Fruit fly (Drosophila melanogaster) whole organism, adult: ENCODE results near the gene Ldsdh1.

Source experiments
- CG11617 ChIP-seq: fragments of 200-800 bp; sonication (Bioruptor generic); optimal IDR thresholded peaks from 2 replicates; lab custom pipeline; 2017; ENCODE audit warnings: mild to moderate bottlenecking, missing biosample characterization, missing genetic modification reagents, missing genetic modification characterization
- CG12768 ChIP-seq: fragments of 200-800 bp; sonication (Bioruptor generic); optimal IDR thresholded peaks from 2 replicates; lab custom pipeline; 2017; ENCODE audit warnings: missing biosample characterization, missing genetic modification characterization, mild to moderate bottlenecking, moderate library complexity, missing genetic modification reagents
- CG14711 ChIP-seq: fragments of 200-800 bp; sonication (Bioruptor generic); optimal IDR thresholded peaks from 2 replicates; lab custom pipeline; 2018; ENCODE audit warnings: missing biosample characterization, mild to moderate bottlenecking, missing genetic modification characterization, moderate library complexity
- CG1620 ChIP-seq: fragments of 200-800 bp; sonication (Bioruptor generic); optimal IDR thresholded peaks from 2 replicates; lab custom pipeline; 2016; ENCODE audit warnings: missing biosample characterization, missing genetic modification characterization
- CG33017 ChIP-seq: fragments of 200-800 bp; sonication (Bioruptor generic); optimal IDR thresholded peaks from 2 replicates; lab custom pipeline; 2018; ENCODE audit warnings: missing biosample characterization, mild to moderate bottlenecking, missing genetic modification characterization, moderate library complexity
- CG5204 ChIP-seq: fragments of 200-800 bp; sonication (Bioruptor generic); optimal IDR thresholded peaks from 2 replicates; lab custom pipeline; 2016; ENCODE audit warnings: missing biosample characterization, missing genetic modification characterization
- CG7045 ChIP-seq: fragments of 200-800 bp; sonication (Bioruptor generic); optimal IDR thresholded peaks from 2 replicates; lab custom pipeline; 2017; ENCODE audit warnings: missing biosample characterization, mild to moderate bottlenecking, missing genetic modification characterization
- CG7101 ChIP-seq: fragments of 200-800 bp; sonication (Bioruptor generic); optimal IDR thresholded peaks from 2 replicates; lab custom pipeline; 2018; ENCODE audit warnings: missing biosample characterization, mild to moderate bottlenecking, missing genetic modification characterization, moderate library complexity
- Clk ChIP-seq: fragments of 200-800 bp; sonication (Bioruptor generic); optimal IDR thresholded peaks from 2 replicates; lab custom pipeline; 2017; ENCODE audit warnings: missing biosample characterization, missing genetic modification characterization
- Crg-1 ChIP-seq: fragments of 200-800 bp; sonication (Bioruptor generic); optimal IDR thresholded peaks from 2 replicates; lab custom pipeline; 2016; ENCODE audit warnings: missing biosample characterization, missing genetic modification characterization
- Hr96 ChIP-seq: fragments of 200-800 bp; sonication (Bioruptor generic); optimal IDR thresholded peaks from 2 replicates; lab custom pipeline; 2016; ENCODE audit warnings: missing biosample characterization, missing genetic modification characterization
- Mnt ChIP-seq: fragments of 200-800 bp; sonication (Bioruptor generic); optimal IDR thresholded peaks from 2 replicates; lab custom pipeline; 2016; ENCODE audit warnings: missing biosample characterization, mild to moderate bottlenecking, missing genetic modification characterization
- bab1 ChIP-seq: fragments of 200-800 bp; sonication (Bioruptor generic); optimal IDR thresholded peaks from 3 replicates; lab custom pipeline; 2019; ENCODE audit warnings: missing biosample characterization, mild to moderate bottlenecking, missing genetic modification characterization, moderate library complexity
- cic ChIP-seq: fragments of 200-800 bp; sonication (Bioruptor generic); optimal IDR thresholded peaks from 2 replicates; lab custom pipeline; 2017; ENCODE audit warnings: missing biosample characterization, mild to moderate bottlenecking, missing genetic modification characterization, moderate library complexity
- cnc ChIP-seq, 2 experiments: fragments of >200 bp; optimal IDR thresholded peaks; 2 replicates each; lab custom pipeline; 2017
- kay ChIP-seq: fragments of 200-800 bp; sonication (Bioruptor generic); peaks from one replicate; lab custom pipeline; 2016; ENCODE audit warnings: missing biosample characterization, missing genetic modification characterization, borderline replicate concordance
- ovo ChIP-seq: fragments of 200-800 bp; sonication (Bioruptor generic); optimal IDR thresholded peaks from 2 replicates; lab custom pipeline; 2016; ENCODE audit warnings: missing biosample characterization, missing genetic modification characterization
- pad ChIP-seq: fragments of 200-800 bp; sonication (Bioruptor generic); optimal IDR thresholded peaks from 3 replicates; lab custom pipeline; 2017; ENCODE audit warnings: missing biosample characterization, missing genetic modification characterization, mild to moderate bottlenecking, moderate library complexity, missing genetic modification reagents
- tj ChIP-seq: fragments of 200-800 bp; sonication (Bioruptor generic); optimal IDR thresholded peaks from 3 replicates; lab custom pipeline; 2017; ENCODE audit warnings: missing biosample characterization, mild to moderate bottlenecking, missing genetic modification characterization, moderate library complexity
- toe ChIP-seq: fragments of 200-800 bp; sonication (Bioruptor generic); optimal IDR thresholded peaks from 2 replicates; lab custom pipeline; 2016; ENCODE audit warnings: missing biosample characterization, missing genetic modification characterization

Gene Ldsdh1

dm6 chrX:8058446-8058900 is 22.9 kb downstream of the Ldsdh1 start:
- TF ChIP-seq CG12768 (GFP tag; lab: Kevin White, UChicago), result peak; percentile 0
- peak; percentile 11 for TF ChIP-seq CG7101 (tag; lab: Kevin White, UChicago)
- peak; percentile 93 for TF ChIP-seq kay
- peak; percentile 65 for TF ChIP-seq pad (GFP tag; lab: Kevin White, UChicago)
- peak; percentile 4 for TF ChIP-seq bab1 (GFP tag; lab: Kevin White, UChicago)
- peak; percentile 59 for TF ChIP-seq tj
- no peak for TF ChIP-seq cnc (optimal IDR thresholded peaks at IDR 0.05; lab: Kevin White, UChicago)
- TF ChIP-seq CG11617, result peak; percentile 9
- TF ChIP-seq cic (GFP tag; lab: Kevin White, UChicago), result peak; percentile 81
- TF ChIP-seq Mnt (GFP tag; lab: Kevin White, UChicago), result peak; percentile 92
- no peak for TF ChIP-seq CG1620 (GFP tag; lab: Kevin White, UChicago)

dm6 chrX:8057837-8058445 is 23.5 kb downstream of the Ldsdh1 start:
- no peak for TF ChIP-seq tj
- no peak for TF ChIP-seq ovo
- no peak for TF ChIP-seq Clk (GFP tag; lab: Kevin White, UChicago)
- no peak for TF ChIP-seq Crg-1 (GFP tag; lab: Kevin White, UChicago)
- no peak for TF ChIP-seq cic (GFP tag; lab: Kevin White, UChicago)
- TF ChIP-seq toe (GFP tag; lab: Kevin White, UChicago), result no peak
- TF ChIP-seq CG12768 (GFP tag; lab: Kevin White, UChicago), result no peak
- no peak for TF ChIP-seq CG1620 (GFP tag; lab: Kevin White, UChicago)
- TF ChIP-seq Hr96 (GFP tag; lab: Kevin White, UChicago), result peak; percentile 10
- no peak for TF ChIP-seq CG14711
- TF ChIP-seq kay, result peak; percentile 25
- TF ChIP-seq Mnt (GFP tag; lab: Kevin White, UChicago), result no peak
- TF ChIP-seq cnc (optimal IDR thresholded peaks at IDR 0.05; lab: Kevin White, UChicago), result no peak

- no peak for TF ChIP-seq Mnt (GFP tag; lab: Kevin White, UChicago)
- peak; percentile 62 for TF ChIP-seq Hr96 (GFP tag; lab: Kevin White, UChicago)
- peak; percentile 34 for TF ChIP-seq pad (GFP tag; lab: Kevin White, UChicago)
- TF ChIP-seq kay, result no peak
- TF ChIP-seq CG5204 (GFP tag; lab: Kevin White, UChicago), result peak; percentile 63
- peak; percentile 76 for TF ChIP-seq CG11617
- TF ChIP-seq CG7101 (tag; lab: Kevin White, UChicago), result peak; percentile 72
- no peak for TF ChIP-seq cnc (optimal IDR thresholded peaks at IDR 0.05; lab: Kevin White, UChicago)
- TF ChIP-seq CG33017 (tag; lab: Kevin White, UChicago), result no peak
- TF ChIP-seq CG1620 (GFP tag; lab: Kevin White, UChicago), result peak; percentile 33
- TF ChIP-seq Crg-1 (GFP tag; lab: Kevin White, UChicago), result peak; percentile 67
- TF ChIP-seq CG12768 (GFP tag; lab: Kevin White, UChicago), result peak; percentile 6
- TF ChIP-seq tj, result peak; percentile 77
- peak; percentile 48 for TF ChIP-seq toe (GFP tag; lab: Kevin White, UChicago)
- TF ChIP-seq CG14711, result peak; percentile 44
- peak; percentile 68 for TF ChIP-seq ovo
- no peak for TF ChIP-seq Clk (GFP tag; lab: Kevin White, UChicago)
- peak; percentile 43 for TF ChIP-seq CG7045
- TF ChIP-seq bab1 (GFP tag; lab: Kevin White, UChicago), result no peak
- TF ChIP-seq cic (GFP tag; lab: Kevin White, UChicago), result no peak
Measured at dm6 chrX:8057299-8057730, 24.1 kb downstream of the Ldsdh1 start.

- TF ChIP-seq Hr96 (GFP tag; lab: Kevin White, UChicago) (no peak), cnc (optimal IDR thresholded peaks at IDR 0.05; lab: Kevin White, UChicago) (no peak), Crg-1 (GFP tag; lab: Kevin White, UChicago) (no peak), kay (peak; percentile 96), CG1620 (GFP tag; lab: Kevin White, UChicago) (no peak), tj (no peak), CG7045 (no peak), CG12768 (GFP tag; lab: Kevin White, UChicago) (no peak), cic (GFP tag; lab: Kevin White, UChicago) (peak; percentile 79), Mnt (GFP tag; lab: Kevin White, UChicago) (peak; percentile 43)
Measured at dm6 chrX:8056597-8057228, 24.7 kb downstream of the Ldsdh1 start.

- TF ChIP-seq CG5204 (GFP tag; lab: Kevin White, UChicago) (no peak), CG1620 (GFP tag; lab: Kevin White, UChicago) (peak; percentile 3), Clk (GFP tag; lab: Kevin White, UChicago) (no peak), Hr96 (GFP tag; lab: Kevin White, UChicago) (no peak), CG7045 (no peak), Crg-1 (GFP tag; lab: Kevin White, UChicago) (no peak), tj (peak; percentile 31), CG7101 (tag; lab: Kevin White, UChicago) (no peak), CG33017 (tag; lab: Kevin White, UChicago) (no peak), pad (GFP tag; lab: Kevin White, UChicago) (peak; percentile 2), cnc (optimal IDR thresholded peaks at IDR 0.05; lab: Kevin White, UChicago) (no peak), kay (no peak), CG11617 (no peak)
Measured at dm6 chrX:8056084-8056483, 25.3 kb downstream of the Ldsdh1 start.

- TF ChIP-seq CG7101 (tag; lab: Kevin White, UChicago) (no peak), pad (GFP tag; lab: Kevin White, UChicago) (peak; percentile 64), ovo (peak; percentile 10), tj (no peak), kay (peak; percentile 65)
Measured at dm6 chrX:8049292-8049691, 32.1 kb downstream of the Ldsdh1 start.
